Worm (Caenorhabditis elegans) whole organism, early embryonic: ENCODE results near the gene ZK1010.4.

Experiments
- ama-1 ChIP-seq: fragments of 150-350 bp; optimal IDR thresholded peaks from 2 replicates; lab custom pipeline; 2014
- ets-7 ChIP-seq: sonication (generic microtip); optimal IDR thresholded peaks from 2 replicates; lab custom pipeline; 2016; ENCODE audit warnings: missing genotype, missing genetic modification characterization, missing compliant biosample characterization
- flt-1 ChIP-seq: fragments of 200-800 bp; sonication (Bioruptor generic); IDR thresholded peaks from 2 replicates; pipeline ENCODE4 v1.3.6; 2022; ENCODE audit warnings: missing genetic modification characterization, missing compliant biosample characterization
- pes-1 ChIP-seq: fragments of 200-800 bp; sonication (Bioruptor generic); IDR thresholded peaks from 2 replicates; pipeline ENCODE4 v1.3.6; 2022; ENCODE audit warnings: missing genetic modification reagents, missing genetic modification characterization, missing compliant biosample characterization
- tbx-11 ChIP-seq: fragments of 200-800 bp; sonication (Bioruptor generic); IDR thresholded peaks from 2 replicates; pipeline ENCODE4 v1.3.6; 2022; ENCODE audit warnings: missing genetic modification characterization, missing compliant biosample characterization
- tbx-37 ChIP-seq: fragments of 200-800 bp; sonication (Bioruptor generic); conservative IDR thresholded peaks from 2 replicates; pipeline ENCODE4 v1.3.6; 2022; ENCODE audit warnings: missing genetic modification reagents, missing genetic modification characterization, missing compliant biosample characterization

ce11 chrIII:12993055-12993454 lies 12.2 kb downstream of the ZK1010.4 start:
- TF ChIP-seq tbx-11 (GFP tag; lab: Robert Waterston, UW) (no peak), pes-1 (GFP tag; lab: Robert Waterston, UW) (no peak), tbx-37 (GFP tag; lab: Robert Waterston, UW) (no peak), ama-1 (lab: Kevin White, UChicago) (no peak), ets-7 (tag; lab: Kevin White, UChicago) (no peak), flt-1 (GFP tag; lab: Robert Waterston, UW) (no peak)
